Worm (Caenorhabditis elegans) whole organism, L4 larva: Measurements from ENCODE around the gene pqn-29.

Experiments used
- F10B5.3 ChIP-seq: sonication (generic microtip); optimal IDR thresholded peaks from 2 replicates; lab custom pipeline; 2016; ENCODE audit warnings: mild to moderate bottlenecking, missing genetic modification characterization, missing compliant biosample characterization
- F26F4.8 ChIP-seq: fragments of 200-800 bp; sonication (Bioruptor generic); conservative IDR thresholded peaks from 2 replicates; pipeline ENCODE4 v1.3.6; 2022; ENCODE audit warnings: missing genetic modification characterization, missing compliant biosample characterization
- Y5F2A.4 ChIP-seq: fragments of 200-800 bp; sonication (Bioruptor generic); optimal IDR thresholded peaks from 2 replicates; lab custom pipeline; 2018; ENCODE audit warnings: mild to moderate bottlenecking, missing genetic modification characterization, missing compliant biosample characterization
- ZK337.2 ChIP-seq: fragments of 200-800 bp; sonication (Bioruptor generic); IDR thresholded peaks from 2 replicates; pipeline ENCODE4 v1.3.6; 2022; ENCODE audit warnings: missing genetic modification reagents, missing genetic modification characterization, missing compliant biosample characterization
- aha-1 ChIP-seq: fragments of 150-350 bp; peaks from one replicate; lab custom pipeline; 2014; ENCODE audit warnings: missing biosample characterization, missing genetic modification characterization
- aly-2 ChIP-seq: sonication (generic microtip); optimal IDR thresholded peaks from 2 replicates; lab custom pipeline; 2018; ENCODE audit warnings: missing biosample characterization, missing genetic modification characterization
- arid-1 ChIP-seq: fragments of 200-800 bp; sonication (Bioruptor generic); conservative IDR thresholded peaks from 2 replicates; pipeline ENCODE4 v1.3.6; 2022; ENCODE audit warnings: missing genetic modification reagents, missing genetic modification characterization, missing compliant biosample characterization
- ceh-28 ChIP-seq: fragments of 150-350 bp; optimal IDR thresholded peaks from 2 replicates; lab custom pipeline; 2014; ENCODE audit warnings: missing biosample characterization, missing genetic modification reagents, missing genetic modification characterization
- ceh-32 ChIP-seq: sonication (generic microtip); optimal IDR thresholded peaks from 2 replicates; lab custom pipeline; 2016; ENCODE audit warnings: mild to moderate bottlenecking, missing genetic modification characterization, missing compliant biosample characterization; ENCODE audit not compliant: poor library complexity
- ceh-62 ChIP-seq: sonication (generic microtip); optimal IDR thresholded peaks from 2 replicates; lab custom pipeline; 2017; ENCODE audit warnings: missing biosample characterization, missing genetic modification characterization
- ceh-82 ChIP-seq: sonication (generic microtip); optimal IDR thresholded peaks from 2 replicates; lab custom pipeline; 2017; ENCODE audit warnings: missing biosample characterization, missing genetic modification characterization
- daf-12 ChIP-seq: fragments of 150-350 bp; optimal IDR thresholded peaks from 2 replicates; lab custom pipeline; 2014; ENCODE audit warnings: missing biosample characterization, missing genetic modification reagents, missing genetic modification characterization
- daf-16 ChIP-seq, 3 experiments: sonication (generic microtip); optimal IDR thresholded peaks; 2 replicates each; lab custom pipeline; 2016 to 2017; ENCODE audit warnings: missing genetic modification characterization in 3 of 3, missing genetic modification reagents in 3 of 3, mild to moderate bottlenecking in 2 of 3, missing compliant biosample characterization in 2 of 3, missing biosample characterization in 1 of 3, moderate library complexity in 1 of 3
- daf-19 ChIP-seq: fragments of 200-800 bp; sonication (Bioruptor generic); conservative IDR thresholded peaks from 2 replicates; pipeline ENCODE4 v1.3.6; 2022; ENCODE audit warnings: missing genetic modification characterization, missing compliant biosample characterization
- dpl-1 ChIP-seq: fragments of 150-350 bp; optimal IDR thresholded peaks from 2 replicates; lab custom pipeline; 2014; ENCODE audit warnings: missing biosample characterization, missing genetic modification reagents, missing genetic modification characterization
- duxl-1 ChIP-seq: sonication (generic microtip); optimal IDR thresholded peaks from 2 replicates; lab custom pipeline; 2016; ENCODE audit warnings: mild to moderate bottlenecking, missing genetic modification characterization, moderate library complexity, missing compliant biosample characterization; ENCODE audit not compliant: poor library complexity
- egl-27 ChIP-seq: sonication (generic microtip); optimal IDR thresholded peaks from 3 replicates; lab custom pipeline; 2017; ENCODE audit warnings: missing biosample characterization, missing genetic modification reagents, missing genetic modification characterization
- fos-1 ChIP-seq: fragments of 150-350 bp; optimal IDR thresholded peaks from 2 replicates; lab custom pipeline; 2014; ENCODE audit warnings: missing biosample characterization, missing genetic modification characterization
- hmg-1.1 ChIP-seq: fragments of 200-800 bp; sonication (Bioruptor generic); IDR thresholded peaks from 2 replicates; pipeline ENCODE4 v1.3.6; 2022; ENCODE audit warnings: missing genetic modification reagents, missing genetic modification characterization, missing compliant biosample characterization
- jun-1 ChIP-seq: fragments of 150-350 bp; optimal IDR thresholded peaks from 2 replicates; lab custom pipeline; 2014; ENCODE audit warnings: missing biosample characterization, missing genetic modification reagents, missing genetic modification characterization
- lim-7 ChIP-seq: fragments of 200-800 bp; sonication (Bioruptor generic); IDR thresholded peaks from 2 replicates; pipeline ENCODE4 v1.3.6; 2022; ENCODE audit warnings: missing genetic modification characterization, missing compliant biosample characterization
- lin-38 ChIP-seq: fragments of 200-800 bp; sonication (Bioruptor generic); IDR thresholded peaks from 2 replicates; pipeline ENCODE4 v1.3.6; 2022; ENCODE audit warnings: missing genetic modification reagents, missing genetic modification characterization, missing compliant biosample characterization
- madf-5 ChIP-seq, 2 experiments: fragments of 200-800 bp; sonication (Bioruptor generic); IDR thresholded peaks; 2 replicates each; pipeline ENCODE4 v1.3.6; 2022; ENCODE audit warnings: missing compliant biosample characterization in 2 of 2, missing genetic modification characterization in 2 of 2
- mxl-2 ChIP-seq: fragments of 200-800 bp; sonication (Bioruptor generic); conservative IDR thresholded peaks from 2 replicates; pipeline ENCODE4 v1.3.6; 2022; ENCODE audit warnings: missing genetic modification reagents, missing genetic modification characterization, missing compliant biosample characterization
- nhr-10 ChIP-seq: fragments of 150-350 bp; optimal IDR thresholded peaks from 2 replicates; lab custom pipeline; 2014; ENCODE audit warnings: missing biosample characterization, missing genetic modification characterization
- nhr-102 ChIP-seq: sonication (generic microtip); optimal IDR thresholded peaks from 2 replicates; lab custom pipeline; 2016; ENCODE audit warnings: mild to moderate bottlenecking, missing genetic modification characterization, moderate library complexity, missing compliant biosample characterization
- nhr-25 ChIP-seq: sonication (generic microtip); optimal IDR thresholded peaks from 2 replicates; lab custom pipeline; 2017; ENCODE audit warnings: missing genetic modification characterization, mild to moderate bottlenecking, missing compliant biosample characterization, antibody characterized with exemption, moderate library complexity, borderline replicate concordance; ENCODE audit not compliant: insufficient read depth
- nhr-42 ChIP-seq: fragments of 200-800 bp; sonication (Bioruptor generic); IDR thresholded peaks from 2 replicates; pipeline ENCODE4 v1.3.6; 2022; ENCODE audit warnings: missing genetic modification characterization, missing compliant biosample characterization
- nhr-48 ChIP-seq: sonication (generic microtip); optimal IDR thresholded peaks from 2 replicates; lab custom pipeline; 2016; ENCODE audit warnings: mild to moderate bottlenecking, missing genetic modification characterization, missing compliant biosample characterization
- pha-4 ChIP-seq, 2 experiments: fragments of 150-350 bp in 1 of 2; fragments of 200-800 bp in 1 of 2; sonication (Bioruptor generic) in 1 of 2; IDR thresholded peaks in 1 of 2; optimal IDR thresholded peaks in 1 of 2; 2 replicates each; pipeline versions ENCODE4 v1.3.6 to Lab custom; 2014 to 2022; ENCODE audit warnings: missing genetic modification characterization in 2 of 2, missing genetic modification reagents in 2 of 2, missing biosample characterization in 1 of 2, missing compliant biosample characterization in 1 of 2
- php-3 ChIP-seq: fragments of 200-800 bp; sonication (Bioruptor generic); IDR thresholded peaks from 2 replicates; pipeline ENCODE4 v1.3.6; 2022; ENCODE audit warnings: missing genetic modification reagents, missing genetic modification characterization, missing compliant biosample characterization
- rbr-2 ChIP-seq: sonication (generic microtip); optimal IDR thresholded peaks from 2 replicates; lab custom pipeline; 2016; ENCODE audit warnings: missing genotype, missing genetic modification characterization, missing compliant biosample characterization
- set-16 ChIP-seq: fragments of 200-800 bp; sonication (Bioruptor generic); IDR thresholded peaks from 2 replicates; pipeline ENCODE4 v1.3.6; 2022; ENCODE audit warnings: missing genetic modification reagents, missing genetic modification characterization, missing compliant biosample characterization
- skn-1 ChIP-seq: fragments of 150-350 bp; optimal IDR thresholded peaks from 2 replicates; lab custom pipeline; 2014; ENCODE audit warnings: missing biosample characterization, missing genetic modification characterization
- unc-39 ChIP-seq: sonication (generic microtip); optimal IDR thresholded peaks from 2 replicates; lab custom pipeline; 2017; ENCODE audit warnings: missing biosample characterization, missing genetic modification characterization
- unc-62 ChIP-seq, 3 experiments: fragments of 150-350 bp in 1 of 3; sonication (generic microtip); optimal IDR thresholded peaks in 2 of 3; peaks in 1 of 3; 1 replicate in 1 of 3; 2 replicates in 2 of 3; lab custom pipeline; 2014 to 2017; ENCODE audit warnings: missing biosample characterization in 3 of 3, missing genetic modification characterization in 3 of 3, missing genetic modification reagents in 3 of 3, missing genotype in 1 of 3
- zfp-3 ChIP-seq: fragments of 200-800 bp; sonication (Bioruptor generic); conservative IDR thresholded peaks from 2 replicates; pipeline ENCODE4 v1.3.6; 2022; ENCODE audit warnings: missing genetic modification reagents, missing genetic modification characterization, missing compliant biosample characterization
- zip-11 ChIP-seq: fragments of 200-800 bp; sonication (Bioruptor generic); IDR thresholded peaks from 2 replicates; pipeline ENCODE4 v1.3.6; 2022; ENCODE audit warnings: missing genetic modification characterization, missing compliant biosample characterization
- zip-2 ChIP-seq: fragments of 150-350 bp; optimal IDR thresholded peaks from 2 replicates; lab custom pipeline; 2014; ENCODE audit warnings: missing biosample characterization, missing genetic modification characterization
- ztf-7 ChIP-seq: fragments of 150-350 bp; optimal IDR thresholded peaks from 2 replicates; lab custom pipeline; 2014; ENCODE audit warnings: missing biosample characterization, missing genetic modification characterization

pqn-29 gene

DNA sequence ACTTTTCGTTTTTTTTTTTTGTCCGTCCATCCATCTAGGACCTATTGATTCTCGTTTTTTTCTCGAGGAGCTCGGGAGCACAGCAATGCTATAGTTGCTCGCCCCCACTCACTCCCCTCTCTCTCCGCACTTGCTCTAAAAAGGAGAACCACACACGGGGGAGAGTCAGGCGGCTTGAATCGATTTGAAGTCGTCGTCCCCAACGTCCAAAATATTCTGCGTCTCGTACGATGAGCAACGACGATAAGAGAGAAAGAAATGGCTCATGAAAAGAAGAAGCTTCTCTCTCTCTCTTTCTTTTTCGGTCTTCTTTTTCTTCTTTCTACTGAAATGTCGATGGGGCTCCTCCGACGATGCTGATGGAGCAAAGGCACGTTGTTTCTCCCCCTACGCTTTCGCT lies 10.3 kb upstream of the pqn-29 start (continued):
- peak; percentile 53 for TF ChIP-seq ceh-28
- TF ChIP-seq daf-19 (GFP tag; lab: Robert Waterston, UW), result no peak
- TF ChIP-seq hmg-1.1 (GFP tag; lab: Robert Waterston, UW), result peak; percentile 73
- TF ChIP-seq dpl-1 (GFP tag; lab: Kevin White, UChicago), result peak; percentile 18
- no peak for TF ChIP-seq F10B5.3
- no peak for TF ChIP-seq nhr-48 (tag; lab: Kevin White, UChicago)
- no peak for TF ChIP-seq zip-2 (tag; lab: Kevin White, UChicago)
- TF ChIP-seq set-16 (GFP tag; lab: Robert Waterston, UW), result no peak; the same call in none of the 2 replicates
- TF ChIP-seq aha-1 (tag; lab: Kevin White, UChicago), result peak; percentile 97
- TF ChIP-seq unc-62 (GFP tag; optimal IDR thresholded peaks at IDR 0.05 in 1 of 2; lab: Kevin White, UChicago), result no peak
- TF ChIP-seq unc-62 (tag; optimal IDR thresholded peaks at IDR 0.05; lab: Kevin White, UChicago), result no peak
- TF ChIP-seq fos-1 (tag; lab: Kevin White, UChicago), result no peak
- no peak for TF ChIP-seq unc-39 (tag; lab: Kevin White, UChicago)
- TF ChIP-seq mxl-2 (GFP tag; lab: Robert Waterston, UW), result no peak
- no peak for TF ChIP-seq zip-11 (GFP tag; lab: Robert Waterston, UW)

ce11 chrIII:4655402-4655801 lies 9.3 kb upstream of the pqn-29 start, which contains the start of gene T23F11.2:
Gene T23F11.2, minus strand, starts transcription at chrIII:4655502.
- TF ChIP-seq lin-38 (GFP tag; lab: Robert Waterston, UW) (no peak), fos-1 (tag; lab: Kevin White, UChicago) (no peak), ceh-62 (tag; lab: Kevin White, UChicago) (no peak)

DNA sequence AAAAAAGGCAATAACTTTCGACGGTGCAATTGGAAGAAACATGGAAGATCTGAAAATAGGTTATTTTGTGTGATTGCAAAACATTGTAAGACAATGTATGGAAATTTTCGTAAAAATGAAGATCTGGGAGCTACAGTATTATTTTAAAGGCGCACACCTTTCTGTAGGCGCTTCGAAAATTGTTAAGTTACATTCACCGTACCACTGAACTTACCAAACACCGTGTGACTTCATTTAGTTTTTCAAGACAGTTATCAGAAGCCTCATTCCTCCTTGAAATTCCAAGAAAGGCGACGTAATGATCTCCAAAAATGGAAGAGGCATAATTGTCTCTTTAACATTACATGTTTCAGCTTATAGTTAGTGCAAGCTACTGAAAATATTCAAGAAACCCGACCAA lies 7.8 kb upstream of the pqn-29 start:
- TF ChIP-seq madf-5 (GFP tag; IDR thresholded peaks at IDR 0.05; lab: Robert Waterston, UW) (peak in 1 of 2 experiments; percentile 54; a peak in 1 of 4 replicates), ceh-82 (tag; lab: Kevin White, UChicago) (no peak), arid-1 (GFP tag; lab: Robert Waterston, UW) (peak; percentile 11; the same call in 1 of the 2 replicates), lin-38 (GFP tag; lab: Robert Waterston, UW) (peak; percentile 44), Y5F2A.4 (GFP tag; lab: Kevin White, UChicago) (no peak), fos-1 (tag; lab: Kevin White, UChicago) (no peak), pha-4 (GFP tag; IDR thresholded peaks at IDR 0.05; lab: Robert Waterston, UW) (no peak; the same call in 1 of the 2 replicates), pha-4 (tag; optimal IDR thresholded peaks at IDR 0.05; lab: Kevin White, UChicago) (no peak), daf-16 (GFP tag; optimal IDR thresholded peaks at IDR 0.05; lab: Kevin White, UChicago) (peak in 1 of 2 experiments; percentile 44), daf-16 (tag; optimal IDR thresholded peaks at IDR 0.05; lab: Kevin White, UChicago) (no peak), aha-1 (tag; lab: Kevin White, UChicago) (no peak), ceh-32 (no peak), nhr-42 (0 out of 2 replicates have a peak, but pooled peaks have one; percentile 7), lim-7 (GFP tag; lab: Robert Waterston, UW) (0 out of 2 replicates have a peak, but pooled peaks have one; percentile 17), ZK337.2 (GFP tag; lab: Robert Waterston, UW) (no peak), F26F4.8 (no peak), rbr-2 (no peak), nhr-10 (tag; lab: Kevin White, UChicago) (no peak), egl-27 (tag; lab: Kevin White, UChicago) (no peak), jun-1 (tag; lab: Kevin White, UChicago) (no peak), duxl-1 (tag; lab: Kevin White, UChicago) (peak; percentile 71), nhr-25 (peak; percentile 25), nhr-102 (tag; lab: Kevin White, UChicago) (peak; percentile 49), aly-2 (tag; lab: Kevin White, UChicago) (no peak), php-3 (GFP tag; lab: Robert Waterston, UW) (peak; percentile 34; the same call in 1 of the 2 replicates), zfp-3 (GFP tag; lab: Robert Waterston, UW) (peak; percentile 70; the same call in 1 of the 2 replicates), skn-1 (tag; lab: Kevin White, UChicago) (no peak), ztf-7 (tag; lab: Kevin White, UChicago) (no peak), daf-12 (tag; lab: Kevin White, UChicago) (no peak), unc-62 (GFP tag; optimal IDR thresholded peaks at IDR 0.05 in 1 of 2; lab: Kevin White, UChicago) (no peak), unc-62 (tag; optimal IDR thresholded peaks at IDR 0.05; lab: Kevin White, UChicago) (no peak)
- TF ChIP-seq, all 104 proteins: peak for 11
